Worm (Caenorhabditis elegans) whole organism, mixed stage, embryonic: ENCODE results near the gene snap-1.

Experiments used
- M03D4.4 ChIP-seq: sonication (generic microtip); optimal IDR thresholded peaks from 2 replicates; lab custom pipeline; 2017; ENCODE audit warnings: mild to moderate bottlenecking, missing genetic modification characterization, missing compliant biosample characterization
- bed-3 ChIP-seq: fragments of 200-800 bp; sonication (Bioruptor generic); optimal IDR thresholded peaks from 3 replicates; lab custom pipeline; 2018; ENCODE audit warnings: mild to moderate bottlenecking, missing genetic modification characterization, moderate library complexity, missing compliant biosample characterization
- blmp-1 ChIP-seq: fragments of 150-350 bp; optimal IDR thresholded peaks from 2 replicates; lab custom pipeline; 2014; ENCODE audit warnings: missing biosample characterization, missing genetic modification characterization
- ceh-39 ChIP-seq: fragments of 150-350 bp; optimal IDR thresholded peaks from 2 replicates; lab custom pipeline; 2014; ENCODE audit warnings: missing biosample characterization, missing genetic modification characterization
- ceh-43 ChIP-seq: fragments of 200-800 bp; sonication (Bioruptor generic); optimal IDR thresholded peaks from 2 replicates; lab custom pipeline; 2018; ENCODE audit warnings: mild to moderate bottlenecking, missing genetic modification characterization, moderate library complexity, missing compliant biosample characterization
- ceh-83 ChIP-seq: fragments of 200-800 bp; sonication (Bioruptor generic); optimal IDR thresholded peaks from 2 replicates; lab custom pipeline; 2018; ENCODE audit warnings: mild to moderate bottlenecking, missing genetic modification characterization, missing compliant biosample characterization
- ces-1 ChIP-seq: fragments of 150-350 bp; optimal IDR thresholded peaks from 2 replicates; lab custom pipeline; 2014; ENCODE audit warnings: missing biosample characterization, missing genetic modification reagents, missing genetic modification characterization
- cnd-1 ChIP-seq: fragments of 200-800 bp; sonication (Bioruptor generic); optimal IDR thresholded peaks from 2 replicates; lab custom pipeline; 2018; ENCODE audit warnings: mild to moderate bottlenecking, missing genetic modification characterization, missing compliant biosample characterization
- drap-1 ChIP-seq: fragments of 200-800 bp; sonication (Bioruptor generic); optimal IDR thresholded peaks from 3 replicates; lab custom pipeline; 2018; ENCODE audit warnings: mild to moderate bottlenecking, missing genetic modification characterization, missing compliant biosample characterization
- elt-1 ChIP-seq: sonication (generic microtip); optimal IDR thresholded peaks from 2 replicates; lab custom pipeline; 2017; ENCODE audit warnings: missing genetic modification characterization, mild to moderate bottlenecking, missing compliant biosample characterization, antibody characterized with exemption, moderate library complexity, borderline replicate concordance; ENCODE audit not compliant: insufficient read depth
- flh-1 ChIP-seq: fragments of 200-800 bp; sonication (Bioruptor generic); optimal IDR thresholded peaks from 2 replicates; lab custom pipeline; 2018; ENCODE audit warnings: mild to moderate bottlenecking, missing genetic modification characterization, moderate library complexity, missing compliant biosample characterization
- ham-2 ChIP-seq: fragments of 200-800 bp; sonication (Bioruptor generic); optimal IDR thresholded peaks from 2 replicates; lab custom pipeline; 2018; ENCODE audit warnings: mild to moderate bottlenecking, missing genetic modification characterization, missing compliant biosample characterization
- lin-13 ChIP-seq: fragments of 150-350 bp; optimal IDR thresholded peaks from 2 replicates; lab custom pipeline; 2014; ENCODE audit warnings: missing biosample characterization, missing genetic modification characterization
- lin-32 ChIP-seq: fragments of 200-800 bp; sonication (Bioruptor generic); optimal IDR thresholded peaks from 2 replicates; lab custom pipeline; 2018; ENCODE audit warnings: mild to moderate bottlenecking, missing genetic modification characterization, missing compliant biosample characterization
- lsy-2 ChIP-seq: fragments of 150-350 bp; optimal IDR thresholded peaks from 2 replicates; lab custom pipeline; 2014; ENCODE audit warnings: missing biosample characterization, missing genetic modification characterization
- mep-1 ChIP-seq: fragments of 150-350 bp; optimal IDR thresholded peaks from 2 replicates; lab custom pipeline; 2017; ENCODE audit warnings: missing biosample characterization, missing genetic modification reagents, missing genetic modification characterization, inconsistent platforms
- mls-2 ChIP-seq: sonication (generic microtip); optimal IDR thresholded peaks from 2 replicates; lab custom pipeline; 2016; ENCODE audit warnings: mild to moderate bottlenecking, missing genetic modification characterization, moderate library complexity, missing compliant biosample characterization
- nhr-12 ChIP-seq: fragments of 150-350 bp; optimal IDR thresholded peaks from 2 replicates; lab custom pipeline; 2014; ENCODE audit warnings: missing biosample characterization, missing genetic modification characterization
- nhr-2 ChIP-seq: fragments of 150-350 bp; optimal IDR thresholded peaks from 2 replicates; lab custom pipeline; 2014; ENCODE audit warnings: missing biosample characterization, missing genetic modification characterization
- nhr-28 ChIP-seq: fragments of 150-350 bp; optimal IDR thresholded peaks from 2 replicates; lab custom pipeline; 2014; ENCODE audit warnings: missing biosample characterization, missing genetic modification characterization
- pha-4 ChIP-seq: fragments of 150-350 bp; optimal IDR thresholded peaks from 2 replicates; lab custom pipeline; 2018; ENCODE audit warnings: missing biosample characterization, missing genetic modification reagents, missing genetic modification characterization
- sem-2 ChIP-seq: fragments of 200-800 bp; sonication (Bioruptor generic); optimal IDR thresholded peaks from 2 replicates; lab custom pipeline; 2018; ENCODE audit warnings: mild to moderate bottlenecking, missing genetic modification characterization, missing compliant biosample characterization
- snpc-4 ChIP-seq: fragments of 150-350 bp; optimal IDR thresholded peaks from 2 replicates; lab custom pipeline; 2014; ENCODE audit warnings: missing biosample characterization, missing genetic modification characterization
- sptf-1 ChIP-seq: sonication (generic microtip); optimal IDR thresholded peaks from 2 replicates; lab custom pipeline; 2017; ENCODE audit warnings: mild to moderate bottlenecking, missing genetic modification characterization, moderate library complexity, missing compliant biosample characterization
- tbx-8 ChIP-seq: fragments of 200-800 bp; sonication (Bioruptor generic); optimal IDR thresholded peaks from 2 replicates; lab custom pipeline; 2018; ENCODE audit warnings: mild to moderate bottlenecking, missing genetic modification characterization, moderate library complexity, missing compliant biosample characterization
- unc-120 ChIP-seq: sonication (generic microtip); optimal IDR thresholded peaks from 2 replicates; lab custom pipeline; 2017; ENCODE audit warnings: missing genetic modification characterization, missing compliant biosample characterization; ENCODE audit not compliant: poor library complexity, severe bottlenecking
- unc-39 ChIP-seq: fragments of 150-350 bp; optimal IDR thresholded peaks from 2 replicates; lab custom pipeline; 2014; ENCODE audit warnings: missing biosample characterization, missing genetic modification characterization
- unc-62 ChIP-seq: fragments of 150-350 bp; optimal IDR thresholded peaks from 2 replicates; lab custom pipeline; 2014; ENCODE audit warnings: missing biosample characterization, missing genetic modification reagents, missing genetic modification characterization
- ztf-11 ChIP-seq: fragments of 150-350 bp; optimal IDR thresholded peaks from 2 replicates; lab custom pipeline; 2014; ENCODE audit warnings: missing biosample characterization, missing genetic modification characterization

snap-1 gene

DNA sequence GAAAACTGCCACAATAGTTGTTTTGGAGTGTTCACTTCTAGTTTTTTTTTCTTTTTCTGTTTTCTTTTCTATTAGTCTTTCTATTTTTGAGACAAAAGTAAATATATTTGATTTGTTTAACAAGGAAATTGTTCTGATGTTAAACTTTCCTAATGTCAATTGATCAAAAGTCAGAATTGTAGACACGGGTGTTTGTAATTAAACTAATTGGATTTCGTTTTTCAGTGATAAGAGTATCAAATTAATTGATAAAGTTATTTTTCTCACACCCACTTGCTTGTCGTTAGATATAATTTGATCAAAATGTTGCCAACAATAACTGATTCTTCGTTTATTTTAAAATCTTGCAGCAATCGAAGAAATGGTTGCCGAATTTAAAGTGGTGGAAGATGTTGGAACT, 32.8 kb downstream of the snap-1 start:
- TF ChIP-seq unc-39 (tag; lab: Kevin White, UChicago) (no peak), flh-1 (no peak), nhr-2 (tag; lab: Kevin White, UChicago) (no peak)
- TF ChIP-seq, all 35 proteins: peak for 0

DNA sequence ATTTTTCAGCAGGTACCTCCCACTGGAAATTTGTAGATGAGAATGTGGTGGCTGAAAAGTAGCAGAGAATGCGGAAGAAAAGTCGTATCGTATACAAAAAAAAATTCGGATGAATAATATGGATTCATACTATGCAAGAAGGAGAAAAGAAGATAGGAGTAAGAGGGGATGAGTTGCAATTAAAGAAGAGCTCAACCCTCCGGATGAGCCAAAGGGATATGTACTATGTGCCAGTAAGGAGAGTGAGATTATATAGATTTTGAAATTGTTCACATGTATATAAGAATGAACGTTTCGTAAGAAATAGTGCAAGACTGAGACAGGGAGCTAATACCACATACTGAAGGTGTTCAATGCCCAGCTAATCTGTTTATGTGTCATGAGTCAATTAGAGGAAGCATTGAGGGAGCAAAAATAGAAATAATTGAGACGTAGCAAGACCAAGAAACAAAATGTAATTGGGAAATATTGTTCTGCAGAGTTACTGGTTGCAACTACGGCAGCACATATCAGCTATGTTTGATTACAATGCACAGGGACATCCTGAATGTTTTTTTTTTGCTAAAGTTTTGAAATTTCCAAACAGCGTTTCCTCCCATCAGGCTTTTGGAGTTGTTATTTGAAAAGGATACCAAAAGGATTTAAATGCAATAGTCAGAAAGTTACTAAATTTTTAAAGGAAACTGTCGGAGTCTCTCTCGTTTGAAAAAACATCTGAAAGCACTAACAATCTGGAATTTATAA, 38.0 kb downstream of the snap-1 start, which contains the start of gene F20D6.8:
F20D6.8 (minus strand) TSS at position 51 of the 744 bp plus-strand sequence.
- TF ChIP-seq snpc-4 (tag; lab: Kevin White, UChicago), result no peak
- TF ChIP-seq ces-1, result peak; percentile 32
- TF ChIP-seq ceh-43, result no peak
- TF ChIP-seq sem-2, result no peak
- TF ChIP-seq, all 35 proteins: peak for 1

DNA sequence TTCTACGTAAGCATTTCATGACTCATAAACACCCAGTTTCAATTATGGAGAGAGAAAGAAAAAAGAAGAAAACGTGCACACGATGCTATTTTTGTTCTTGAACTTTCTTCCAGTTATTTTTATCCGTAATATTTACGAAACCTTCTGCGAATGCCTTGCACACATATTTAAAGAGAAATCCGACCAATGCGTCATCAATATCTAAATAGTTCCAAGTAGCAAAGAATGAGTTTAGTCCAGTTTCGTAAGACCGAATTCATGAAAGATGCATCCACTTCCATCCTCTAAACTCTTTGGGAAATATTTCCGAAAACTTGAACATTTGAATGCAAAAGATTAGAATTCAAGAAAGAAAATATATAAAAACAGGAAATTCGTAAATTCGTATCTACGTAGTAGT, 38.7 kb downstream of the snap-1 start:
- TF ChIP-seq nhr-12 (no peak), ceh-83 (GFP tag; lab: Kevin White, UChicago) (no peak), pha-4 (tag; lab: Kevin White, UChicago) (no peak), ceh-43 (no peak), flh-1 (no peak), lin-13 (no peak), lin-32 (GFP tag; lab: Kevin White, UChicago) (no peak), bed-3 (GFP tag; lab: Kevin White, UChicago) (no peak), nhr-28 (tag; lab: Kevin White, UChicago) (no peak), mls-2 (tag; lab: Kevin White, UChicago) (no peak), snpc-4 (tag; lab: Kevin White, UChicago) (no peak), unc-39 (tag; lab: Kevin White, UChicago) (no peak), elt-1 (no peak)

DNA sequence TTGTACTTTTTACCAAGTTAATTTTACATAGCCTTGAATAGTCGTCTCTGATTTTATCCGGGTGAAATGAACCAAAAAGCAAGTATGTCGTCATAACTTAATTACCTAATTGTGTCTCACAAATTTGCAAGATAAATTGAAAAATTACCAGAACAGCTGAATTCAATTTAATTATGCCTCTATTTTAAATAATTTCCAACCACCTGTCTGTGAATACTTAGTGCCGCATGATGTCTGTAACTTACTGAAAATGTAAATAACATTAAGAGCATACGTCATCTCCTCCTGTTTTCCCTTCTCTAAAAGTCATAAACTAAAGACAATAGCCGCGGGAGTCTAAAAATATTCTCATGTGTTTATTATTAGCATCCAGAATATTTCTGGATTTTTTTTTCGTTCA, 39.9 kb downstream of the snap-1 start:
- no peak for TF ChIP-seq sptf-1 (tag; lab: Kevin White, UChicago)
- TF ChIP-seq ces-1, result peak; percentile 56
- TF ChIP-seq elt-1, result no peak

DNA sequence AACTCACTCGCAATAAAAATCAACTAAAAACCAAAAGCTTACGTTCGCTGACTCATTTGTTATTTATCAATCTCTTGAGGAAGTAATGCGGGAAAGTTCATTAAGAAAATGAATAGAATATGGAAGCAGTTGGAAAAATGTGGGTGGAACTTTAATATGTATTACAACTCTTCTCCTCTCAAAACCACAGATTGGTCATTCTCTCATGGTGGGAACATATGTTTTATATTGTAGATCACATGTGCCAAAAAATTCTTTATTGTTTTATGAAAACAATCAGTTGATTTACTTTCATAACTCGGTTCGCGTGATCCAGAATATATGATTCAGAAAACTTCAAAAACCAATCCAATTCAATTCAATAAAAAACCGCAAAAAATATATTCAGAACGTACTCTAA, 41.3 kb downstream of the snap-1 start:
- TF ChIP-seq M03D4.4 (tag; lab: Kevin White, UChicago) (no peak), unc-39 (tag; lab: Kevin White, UChicago) (no peak), nhr-2 (tag; lab: Kevin White, UChicago) (no peak), blmp-1 (no peak), mls-2 (tag; lab: Kevin White, UChicago) (no peak)

DNA sequence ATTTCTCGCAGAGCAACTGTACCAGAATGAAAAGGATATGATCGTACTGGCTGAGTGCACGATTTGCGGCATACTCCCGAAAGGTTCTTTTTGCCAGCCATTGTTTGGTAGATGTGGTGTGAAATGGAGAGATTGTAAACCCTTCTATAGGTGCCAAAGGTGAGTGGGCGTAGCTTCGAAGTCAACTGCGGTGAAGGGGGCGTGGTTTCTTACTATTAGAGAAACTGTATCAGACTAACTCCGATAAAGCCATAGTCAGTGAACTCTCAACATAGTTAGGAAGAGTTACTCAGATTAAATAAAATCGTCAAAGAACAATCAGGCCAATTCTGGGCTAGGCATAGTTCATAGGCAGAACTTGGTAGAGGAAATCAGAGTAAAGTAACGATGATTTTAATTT, 46.9 kb downstream of the snap-1 start, which contains the start of gene F20D6.9:
F20D6.9 (minus strand) TSS at position 101 of the 400 bp plus-strand sequence.
- TF ChIP-seq blmp-1 (no peak), unc-62 (GFP tag; lab: Kevin White, UChicago) (no peak), mep-1 (tag; lab: Kevin White, UChicago) (no peak), unc-120 (tag; lab: Kevin White, UChicago) (no peak), ztf-11 (no peak), lsy-2 (no peak), ceh-39 (tag; lab: Kevin White, UChicago) (no peak), drap-1 (GFP tag; lab: Kevin White, UChicago) (no peak), ham-2 (no peak), sptf-1 (tag; lab: Kevin White, UChicago) (no peak), tbx-8 (GFP tag; lab: Kevin White, UChicago) (no peak), bed-3 (GFP tag; lab: Kevin White, UChicago) (no peak), elt-1 (no peak), lin-32 (GFP tag; lab: Kevin White, UChicago) (no peak)

DNA sequence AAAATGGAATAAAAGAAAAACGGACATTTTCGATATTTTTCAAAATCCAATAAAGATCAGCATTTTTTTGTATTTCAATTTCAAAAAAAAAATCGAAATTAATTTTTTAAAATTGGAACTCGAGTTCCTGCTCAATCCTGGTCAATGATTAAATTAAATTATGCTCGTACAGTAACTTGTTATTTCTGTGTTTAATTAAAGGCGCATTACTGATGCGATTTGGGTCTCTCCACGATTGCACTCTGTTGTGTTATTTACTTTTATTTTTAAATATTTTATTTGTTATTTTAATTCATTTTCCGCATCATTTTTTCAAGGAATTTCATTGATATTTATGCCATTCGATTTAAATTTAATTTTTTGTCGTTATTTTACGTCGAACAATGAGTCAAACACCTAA, 47.9 kb downstream of the snap-1 start:
- no peak for TF ChIP-seq cnd-1 (tag; lab: Kevin White, UChicago)
